Fruit fly (Drosophila melanogaster) whole organism, pupa: ENCODE measurements around the gene CG42525.

Experiments
- CG10348 ChIP-seq: fragments of 200-800 bp; sonication (Bioruptor generic); IDR thresholded peaks from 2 replicates; pipeline ENCODE4 v1.3.6; 2022; ENCODE audit warnings: missing biosample characterization, missing genetic modification characterization
- CG12605 ChIP-seq: fragments of 200-800 bp; sonication (Bioruptor generic); IDR thresholded peaks from 2 replicates; pipeline ENCODE4 v1.3.6; 2022; ENCODE audit warnings: missing biosample characterization, missing genetic modification characterization
- CG13204 ChIP-seq: fragments of 200-800 bp; sonication (Bioruptor generic); optimal IDR thresholded peaks from 2 replicates; lab custom pipeline; 2018; ENCODE audit warnings: missing biosample characterization, mild to moderate bottlenecking, missing genetic modification characterization, moderate library complexity
- CG14655 ChIP-seq: fragments of 200-800 bp; sonication (Bioruptor generic); optimal IDR thresholded peaks from 3 replicates; lab custom pipeline; 2017; ENCODE audit warnings: mild to moderate bottlenecking, missing biosample characterization, missing genetic modification reagents, missing genetic modification characterization
- CG15710 ChIP-seq: fragments of 200-800 bp; sonication (Bioruptor generic); optimal IDR thresholded peaks from 2 replicates; lab custom pipeline; 2018; ENCODE audit warnings: missing biosample characterization, mild to moderate bottlenecking, missing genetic modification characterization, moderate library complexity
- CG17806 ChIP-seq: fragments of 200-800 bp; sonication (Bioruptor generic); optimal IDR thresholded peaks from 2 replicates; lab custom pipeline; 2018; ENCODE audit warnings: missing biosample characterization, mild to moderate bottlenecking, missing genetic modification characterization, moderate library complexity
- CG32121 ChIP-seq: fragments of 200-800 bp; sonication (Bioruptor generic); IDR thresholded peaks from 2 replicates; pipeline ENCODE4 v1.3.6; 2022; ENCODE audit warnings: missing biosample characterization, missing genetic modification characterization
- CG34367 ChIP-seq: fragments of 200-800 bp; sonication (Bioruptor generic); optimal IDR thresholded peaks from 2 replicates; lab custom pipeline; 2018; ENCODE audit warnings: missing biosample characterization, mild to moderate bottlenecking, missing genetic modification characterization
- CG4496 ChIP-seq: fragments of 200-800 bp; sonication (Bioruptor generic); IDR thresholded peaks from 3 replicates; pipeline ENCODE4 v1.3.6; 2022; ENCODE audit warnings: missing biosample characterization, missing genetic modification characterization
- CG8159 ChIP-seq: fragments of 200-800 bp; sonication (Bioruptor generic); optimal IDR thresholded peaks from 3 replicates; lab custom pipeline; 2018; ENCODE audit warnings: missing biosample characterization, mild to moderate bottlenecking, missing genetic modification characterization, moderate library complexity
- CG8301 ChIP-seq: fragments of 200-800 bp; sonication (Bioruptor generic); optimal IDR thresholded peaks from 2 replicates; lab custom pipeline; 2018; ENCODE audit warnings: missing biosample characterization, mild to moderate bottlenecking, missing genetic modification characterization
- CG9948 ChIP-seq: fragments of 200-800 bp; sonication (Bioruptor generic); optimal IDR thresholded peaks from 2 replicates; lab custom pipeline; 2018; ENCODE audit warnings: missing biosample characterization, mild to moderate bottlenecking, missing genetic modification characterization, moderate library complexity
- D1 ChIP-seq: fragments of 200-800 bp; sonication (Bioruptor generic); optimal IDR thresholded peaks from 2 replicates; lab custom pipeline; 2018; ENCODE audit warnings: missing biosample characterization, mild to moderate bottlenecking, missing genetic modification characterization, moderate library complexity
- EcR ChIP-seq: fragments of 200-800 bp; sonication (Bioruptor generic); optimal IDR thresholded peaks from 3 replicates; lab custom pipeline; 2019; ENCODE audit warnings: missing biosample characterization, missing genetic modification characterization, mild to moderate bottlenecking, moderate library complexity, missing genetic modification reagents
- Ets98B ChIP-seq: fragments of 200-800 bp; sonication (Bioruptor generic); IDR thresholded peaks from 2 replicates; pipeline ENCODE4 v1.3.6; 2022; ENCODE audit warnings: missing biosample characterization, missing genetic modification characterization
- Pif1A ChIP-seq: fragments of 200-800 bp; sonication (Bioruptor generic); optimal IDR thresholded peaks from 3 replicates; lab custom pipeline; 2016; ENCODE audit warnings: missing biosample characterization, missing genetic modification characterization
- Pif1B ChIP-seq: fragments of 200-800 bp; sonication (Bioruptor generic); optimal IDR thresholded peaks from 3 replicates; lab custom pipeline; 2016; ENCODE audit warnings: missing biosample characterization, missing genetic modification characterization
- Snoo ChIP-seq: fragments of 200-800 bp; sonication (Bioruptor generic); optimal IDR thresholded peaks from 3 replicates; lab custom pipeline; 2017; ENCODE audit warnings: missing biosample characterization, mild to moderate bottlenecking, missing genetic modification characterization, inconsistent platforms
- fd96Ca ChIP-seq: fragments of 200-800 bp; sonication (Bioruptor generic); IDR thresholded peaks from 3 replicates; pipeline ENCODE4 v1.3.6; 2022; ENCODE audit warnings: missing biosample characterization, missing genetic modification characterization
- gl ChIP-seq: fragments of 200-800 bp; sonication (Bioruptor generic); optimal IDR thresholded peaks from 2 replicates; lab custom pipeline; 2018; ENCODE audit warnings: missing biosample characterization, mild to moderate bottlenecking, missing genetic modification characterization
- rn ChIP-seq: fragments of 200-800 bp; sonication (Bioruptor generic); IDR thresholded peaks from 2 replicates; pipeline ENCODE4 v1.3.6; 2022; ENCODE audit warnings: missing biosample characterization, missing genetic modification characterization

CG42525 gene

DNA sequence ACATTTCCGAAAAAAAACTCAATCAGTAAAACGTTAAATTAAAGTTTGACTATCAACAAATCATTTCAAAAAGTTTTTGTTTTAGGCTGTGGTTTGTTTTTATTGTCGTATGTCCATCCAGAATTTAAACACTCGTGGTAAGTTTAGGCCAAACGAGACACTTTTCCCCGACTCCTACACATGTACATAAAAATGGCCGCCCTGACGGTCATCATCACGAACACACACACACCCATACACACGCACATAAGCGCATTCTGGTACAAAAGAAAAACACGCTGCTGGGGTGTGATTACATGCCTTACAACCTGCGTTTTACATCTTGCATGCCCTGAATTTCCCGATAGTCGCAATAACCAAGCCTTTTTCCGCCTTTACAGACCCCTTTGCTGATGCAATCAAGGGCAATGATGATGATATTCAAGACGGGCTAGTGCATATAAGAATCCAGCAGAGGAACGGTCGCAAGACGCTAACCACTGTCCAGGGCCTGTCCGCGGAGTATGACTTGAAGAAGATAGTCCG lies 33.9 kb upstream of the CG42525 start:
- no peak for TF ChIP-seq gl (tag; lab: Kevin White, UChicago)
- no peak for TF ChIP-seq D1 (tag; lab: Kevin White, UChicago)
- no peak for TF ChIP-seq CG8159
- TF ChIP-seq rn, result no peak
- TF ChIP-seq CG32121 (GFP tag; lab: Robert Waterston, UW), result no peak
- peak; percentile 39 for TF ChIP-seq EcR
- TF ChIP-seq CG14655 (GFP tag; lab: Kevin White, UChicago), result no peak
- no peak for TF ChIP-seq CG15710 (tag; lab: Kevin White, UChicago)

DNA sequence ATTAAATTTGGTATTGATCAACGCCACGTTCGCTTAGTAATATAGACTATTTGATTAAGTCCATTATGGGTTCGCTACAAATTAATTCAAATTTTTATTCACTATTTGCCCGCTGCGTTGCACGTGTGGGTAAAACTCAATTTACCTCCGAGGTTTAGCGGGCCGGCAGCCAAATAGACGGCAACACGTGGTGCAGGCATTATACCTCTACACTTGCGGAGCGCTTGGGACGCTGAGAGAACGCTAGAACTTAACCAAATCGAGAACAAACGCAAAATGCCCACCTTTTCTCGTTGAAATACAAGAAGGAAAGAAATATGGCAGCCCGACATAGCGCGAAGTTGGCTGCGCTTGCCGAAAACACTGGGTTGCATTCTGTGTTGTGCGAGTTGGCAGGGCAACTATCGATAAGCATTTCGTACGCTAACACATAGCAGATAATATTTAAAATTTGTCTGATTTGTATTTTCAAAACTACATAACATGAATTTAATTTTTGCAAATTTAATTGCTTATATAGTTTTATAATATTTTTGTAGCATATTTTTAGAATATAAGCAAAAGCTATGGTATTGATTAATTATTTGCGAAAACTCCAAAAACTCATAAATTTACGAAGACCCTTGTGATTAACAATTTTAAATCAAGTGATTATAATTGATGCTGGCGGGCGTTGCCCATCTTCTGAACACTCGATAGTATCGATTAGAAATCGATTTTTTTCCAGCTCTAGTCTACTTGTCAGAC lies 33.3 kb upstream of the CG42525 start, which contains the start of the genes RpL28 and eIF1:
Gene RpL28 (minus strand): TSS at position 318 of the 747 bp plus-strand sequence.
Gene eIF1 (plus strand): TSS at position 699 of the 747 bp plus-strand sequence.
- TF ChIP-seq Snoo, result peak; percentile 93
- TF ChIP-seq CG8159, result peak; percentile 67
- TF ChIP-seq CG13204, result no peak
- TF ChIP-seq CG17806 (tag; lab: Kevin White, UChicago), result peak; percentile 35
- TF ChIP-seq CG14655 (GFP tag; lab: Kevin White, UChicago), result no peak
- peak; percentile 53; the same call in 1 of the 2 replicates for TF ChIP-seq CG12605 (GFP tag; lab: Robert Waterston, UW)
- TF ChIP-seq Pif1B, result no peak
- no peak for TF ChIP-seq CG8301 (tag; lab: Kevin White, UChicago)
- peak; percentile 44 for TF ChIP-seq CG9948 (tag; lab: Kevin White, UChicago)
- TF ChIP-seq gl (tag; lab: Kevin White, UChicago), result peak; percentile 33
- no peak for TF ChIP-seq CG32121 (GFP tag; lab: Robert Waterston, UW)
- peak; percentile 92 for TF ChIP-seq CG4496 (GFP tag; lab: Robert Waterston, UW)
- TF ChIP-seq Ets98B (GFP tag; lab: Robert Waterston, UW), result peak; percentile 71
- peak; percentile 39; the same call in 1 of the 3 replicates for TF ChIP-seq fd96Ca (GFP tag; lab: Robert Waterston, UW)
- peak; percentile 32; the same call in 1 of the 2 replicates for TF ChIP-seq rn
- peak; percentile 74 for TF ChIP-seq CG15710 (tag; lab: Kevin White, UChicago)
- no peak for TF ChIP-seq Pif1A (GFP tag; lab: Kevin White, UChicago)
- peak; percentile 80 for TF ChIP-seq CG34367 (tag; lab: Kevin White, UChicago)
- TF ChIP-seq, all 21 proteins: peak for 12

DNA sequence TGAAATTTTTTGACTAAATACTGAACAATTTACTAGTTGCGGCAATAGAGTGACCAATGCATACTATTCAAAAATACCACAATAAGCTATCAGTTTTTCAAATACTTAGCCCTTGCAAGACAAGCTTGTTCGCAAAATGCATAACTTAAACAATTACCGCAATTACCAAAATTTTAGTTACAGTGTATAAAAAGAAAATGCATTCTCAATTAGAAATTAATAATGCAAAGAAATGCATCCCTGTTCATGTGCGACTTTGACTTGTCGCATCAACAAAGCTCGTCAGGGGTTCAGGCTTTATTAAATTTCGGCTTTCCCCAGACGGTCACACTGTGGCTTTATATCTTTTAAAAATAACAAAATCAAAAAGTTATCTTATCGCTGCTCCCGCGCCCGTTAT lies 29.3 kb upstream of the CG42525 start, which contains the start of the genes hob and nSMase:
Gene hob (minus strand): TSS at position 62 of the 400 bp plus-strand sequence.
Gene nSMase (plus strand): TSS at position 298 of the 400 bp plus-strand sequence.
- TF ChIP-seq CG8301 (tag; lab: Kevin White, UChicago), result no peak
- TF ChIP-seq CG4496 (GFP tag; lab: Robert Waterston, UW), result no peak
- no peak for TF ChIP-seq CG10348 (GFP tag; lab: Robert Waterston, UW)
- TF ChIP-seq CG12605 (GFP tag; lab: Robert Waterston, UW), result no peak
- no peak for TF ChIP-seq CG13204
- TF ChIP-seq CG14655 (GFP tag; lab: Kevin White, UChicago), result no peak

DNA sequence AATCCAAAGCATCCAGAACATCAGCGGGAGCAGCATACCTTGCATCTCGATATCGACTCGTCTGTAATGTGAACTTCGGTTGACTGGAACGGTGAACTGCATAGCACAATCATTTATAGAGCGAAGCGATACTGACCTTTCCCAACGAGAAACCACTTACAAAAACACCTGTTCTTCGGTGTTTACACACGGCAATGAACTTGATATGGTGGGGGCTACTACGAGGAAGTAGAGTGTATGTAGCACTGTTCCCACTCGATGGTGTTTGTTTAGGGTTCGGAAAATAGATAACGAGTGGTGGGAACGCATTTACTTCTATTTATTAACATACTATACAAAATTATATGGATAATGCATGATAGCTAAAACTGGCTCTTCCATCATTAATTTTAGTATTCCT lies 19.3 kb upstream of the CG42525 start, which contains the start of the genes CG32269 and CG32270:
Gene CG32269 (minus strand): TSS at position 91 of the 400 bp plus-strand sequence.
Gene CG32270 (minus strand): TSS at position 91 of the 400 bp plus-strand sequence.
- TF ChIP-seq CG12605 (GFP tag; lab: Robert Waterston, UW) (no peak), CG14655 (GFP tag; lab: Kevin White, UChicago) (no peak), Snoo (no peak), D1 (tag; lab: Kevin White, UChicago) (no peak), CG8159 (no peak), gl (tag; lab: Kevin White, UChicago) (no peak), Pif1A (GFP tag; lab: Kevin White, UChicago) (no peak), Pif1B (no peak), CG15710 (tag; lab: Kevin White, UChicago) (no peak), CG32121 (GFP tag; lab: Robert Waterston, UW) (no peak), CG17806 (tag; lab: Kevin White, UChicago) (no peak), CG4496 (GFP tag; lab: Robert Waterston, UW) (no peak), CG13204 (no peak)

DNA sequence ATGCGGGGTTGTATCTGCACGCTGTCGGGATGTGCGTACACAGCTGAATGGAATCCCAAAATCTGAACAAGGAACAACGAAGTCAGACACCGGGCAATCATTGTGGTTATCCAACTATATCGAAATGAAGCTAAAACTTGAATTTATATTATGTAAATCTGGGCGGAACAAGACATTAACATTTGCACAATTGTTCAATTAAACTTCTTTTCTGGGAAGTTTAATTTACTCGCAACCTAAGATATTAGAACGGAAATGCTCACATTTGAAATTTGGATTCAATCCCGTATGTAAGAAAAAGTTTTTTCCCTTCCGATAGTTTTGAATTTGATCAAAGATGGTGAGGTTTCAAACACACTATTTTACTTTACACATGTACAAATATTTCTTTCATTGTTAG lies 16.7 kb upstream of the CG42525 start, which contains the start of gene CG33160:
Gene CG33160 (minus strand): TSS at position 101 of the 400 bp plus-strand sequence.
- no peak for TF ChIP-seq CG8301 (tag; lab: Kevin White, UChicago)
- TF ChIP-seq CG14655 (GFP tag; lab: Kevin White, UChicago), result no peak
- TF ChIP-seq rn, result no peak
- no peak for TF ChIP-seq CG32121 (GFP tag; lab: Robert Waterston, UW)
- TF ChIP-seq gl (tag; lab: Kevin White, UChicago), result no peak
- no peak for TF ChIP-seq Pif1A (GFP tag; lab: Kevin White, UChicago)
- TF ChIP-seq CG9948 (tag; lab: Kevin White, UChicago), result no peak
- TF ChIP-seq fd96Ca (GFP tag; lab: Robert Waterston, UW), result no peak

DNA sequence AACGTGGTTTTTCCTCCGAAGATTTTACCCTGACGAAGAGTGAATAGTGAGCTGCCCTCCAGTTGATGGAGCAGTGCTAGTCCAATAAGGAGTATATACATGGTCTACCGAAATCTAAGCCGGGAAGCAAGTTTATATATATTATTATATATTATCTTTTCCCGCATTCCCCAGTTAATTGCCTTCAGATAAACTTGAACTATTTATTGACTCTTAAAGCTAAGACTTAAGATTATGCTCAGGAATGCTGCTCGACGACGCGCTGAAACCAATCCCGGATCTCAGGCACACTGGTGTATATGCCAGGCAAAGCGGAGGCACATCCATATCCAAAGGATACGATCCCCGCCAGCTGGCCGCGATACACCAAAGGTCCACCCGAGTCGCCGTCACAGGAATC lies 15.8 kb upstream of the CG42525 start, which contains the start of gene CG32277:
Gene CG32277 (minus strand): TSS at position 101 of the 400 bp plus-strand sequence.
- no peak for TF ChIP-seq CG32121 (GFP tag; lab: Robert Waterston, UW)
- no peak for TF ChIP-seq CG15710 (tag; lab: Kevin White, UChicago)
- no peak for TF ChIP-seq Snoo
- TF ChIP-seq, all 21 proteins: peak for 0
